Fruit fly (Drosophila melanogaster) Kc167 (cell line): ENCODE results near the gene Boh2.

ENCODE experiments used
- Myc ChIP-seq: fragments of >200 bp; optimal IDR thresholded peaks from 2 replicates; lab custom pipeline; 2017; ENCODE audit warnings: missing external identifiers
- Sin3A ChIP-seq: fragments of >200 bp; optimal IDR thresholded peaks from 2 replicates; lab custom pipeline; 2018; ENCODE audit warnings: missing external identifiers
- h ChIP-seq: fragments of >200 bp; optimal IDR thresholded peaks from 3 replicates; lab custom pipeline; 2018; ENCODE audit warnings: missing external identifiers
- insv ChIP-seq: fragments of >200 bp; optimal IDR thresholded peaks from 3 replicates; lab custom pipeline; 2018; ENCODE audit warnings: missing external identifiers
- psq ChIP-seq: fragments of >200 bp; optimal IDR thresholded peaks from 2 replicates; lab custom pipeline; 2017; ENCODE audit warnings: missing external identifiers
- ttk ChIP-seq: sonication (Bioruptor generic); optimal IDR thresholded peaks from 2 replicates; lab custom pipeline; 2017; ENCODE audit warnings: missing external identifiers

Gene Boh2

dm6 chr2L:11171615-11172356 lies 7.0 kb upstream of the Boh2 start, which contains the start of gene Vm32E:
Vm32E (minus strand) TSS chr2L:11171665.
- TF ChIP-seq insv (lab: Kevin White, UChicago) (no peak), h (lab: Kevin White, UChicago) (no peak), Sin3A (no peak), ttk (lab: Kevin White, UChicago) (no peak), psq (lab: Kevin White, UChicago) (no peak), Myc (lab: Kevin White, UChicago) (no peak)

dm6 chr2L:11175393-11176258 lies 3.2 kb upstream of the Boh2 start:
- TF ChIP-seq Sin3A (no peak), h (lab: Kevin White, UChicago) (no peak), insv (lab: Kevin White, UChicago) (no peak), Myc (lab: Kevin White, UChicago) (no peak), psq (lab: Kevin White, UChicago) (no peak), ttk (lab: Kevin White, UChicago) (no peak)

- no peak for TF ChIP-seq psq (lab: Kevin White, UChicago)
- TF ChIP-seq ttk (lab: Kevin White, UChicago): no peak
- TF ChIP-seq Myc (lab: Kevin White, UChicago): no peak
- TF ChIP-seq insv (lab: Kevin White, UChicago): no peak
- no peak for TF ChIP-seq h (lab: Kevin White, UChicago)
- TF ChIP-seq Sin3A: no peak
Observed at dm6 chr2L:11178334-11178733, 498 bp upstream of the Boh2 start.

- TF ChIP-seq h (lab: Kevin White, UChicago) (no peak), ttk (lab: Kevin White, UChicago) (no peak), insv (lab: Kevin White, UChicago) (no peak), Sin3A (no peak), psq (lab: Kevin White, UChicago) (no peak), Myc (lab: Kevin White, UChicago) (no peak)
Observed at dm6 chr2L:11182148-11182593, 3.3 kb downstream of the Boh2 start.

- no peak for TF ChIP-seq psq (lab: Kevin White, UChicago)
- no peak for TF ChIP-seq ttk (lab: Kevin White, UChicago)
- TF ChIP-seq h (lab: Kevin White, UChicago): no peak
Observed at dm6 chr2L:11182610-11183243, 3.9 kb downstream of the Boh2 start.

- no peak for TF ChIP-seq psq (lab: Kevin White, UChicago)
- TF ChIP-seq insv (lab: Kevin White, UChicago): no peak
- TF ChIP-seq Myc (lab: Kevin White, UChicago): no peak
- no peak for TF ChIP-seq ttk (lab: Kevin White, UChicago)
- no peak for TF ChIP-seq Sin3A
- TF ChIP-seq h (lab: Kevin White, UChicago): no peak
Observed at dm6 chr2L:11184144-11184543, 5.3 kb downstream of the Boh2 start.

dm6 chr2L:11188395-11189115 lies 9.7 kb downstream of the Boh2 start:
- TF ChIP-seq ttk (lab: Kevin White, UChicago): no peak
- no peak for TF ChIP-seq insv (lab: Kevin White, UChicago)
- no peak for TF ChIP-seq Myc (lab: Kevin White, UChicago)

dm6 chr2L:11189116-11189449 lies 10.3 kb downstream of the Boh2 start:
- no peak for TF ChIP-seq ttk (lab: Kevin White, UChicago)
- TF ChIP-seq h (lab: Kevin White, UChicago): no peak
- TF ChIP-seq Myc (lab: Kevin White, UChicago): no peak
- no peak for TF ChIP-seq psq (lab: Kevin White, UChicago)

- TF ChIP-seq ttk (lab: Kevin White, UChicago): no peak
- TF ChIP-seq psq (lab: Kevin White, UChicago): no peak
- no peak for TF ChIP-seq h (lab: Kevin White, UChicago)
Observed at dm6 chr2L:11190165-11190564, 11.3 kb downstream of the Boh2 start.

- TF ChIP-seq Myc (lab: Kevin White, UChicago) (no peak), h (lab: Kevin White, UChicago) (no peak), psq (lab: Kevin White, UChicago) (no peak), Sin3A (no peak), ttk (lab: Kevin White, UChicago) (no peak), insv (lab: Kevin White, UChicago) (no peak)
Observed at dm6 chr2L:11192691-11193090, 13.9 kb downstream of the Boh2 start.

- TF ChIP-seq Sin3A: no peak
- no peak for TF ChIP-seq ttk (lab: Kevin White, UChicago)
- no peak for TF ChIP-seq psq (lab: Kevin White, UChicago)
- no peak for TF ChIP-seq h (lab: Kevin White, UChicago)
- no peak for TF ChIP-seq Myc (lab: Kevin White, UChicago)
- no peak for TF ChIP-seq insv (lab: Kevin White, UChicago)
Observed at dm6 chr2L:11196219-11196618, 17.4 kb downstream of the Boh2 start.
